Worm (Caenorhabditis elegans): ENCODE data around the gene C15F1.8.
"Not testable (repeated sequence)": the region's sequence is repeated elsewhere in the genome, so short reads cannot be mapped to it uniquely, and the experiment has no call there.

Gene C15F1.8

DNA sequence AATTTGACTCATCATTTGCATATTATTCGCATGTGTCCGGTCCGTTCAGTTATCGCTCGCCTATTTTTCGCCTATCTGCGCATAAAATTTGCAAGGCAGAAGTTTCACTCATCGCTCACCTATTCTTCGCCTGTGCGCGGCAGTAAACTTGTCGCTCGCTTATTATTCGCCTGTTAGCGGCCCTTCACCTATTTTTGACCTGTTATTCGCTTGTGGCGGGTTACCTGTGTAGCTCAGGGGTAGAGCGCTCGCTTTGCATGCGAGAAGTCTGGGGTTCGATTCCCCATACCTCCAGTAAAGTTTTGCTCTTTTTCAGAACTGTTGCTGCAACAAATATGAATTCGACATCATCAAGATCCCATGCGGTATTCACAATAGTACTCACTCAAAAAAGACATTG lies 23.8 kb upstream of the C15F1.8 start (continued):
- peak; percentile 75; the same call in 1 of the 2 replicates for TF ChIP-seq mxl-2 (GFP tag; conservative IDR thresholded peaks at IDR 0.05)
- peak; percentile 72 for TF ChIP-seq hmg-1.1 (GFP tag; IDR thresholded peaks at IDR 0.05)
- peak; percentile 49 for TF ChIP-seq mes-2 (tag; optimal IDR thresholded peaks at IDR 0.05; ENCODE audit: poor library complexity, severe bottlenecking)
- peak; percentile 9 for TF ChIP-seq gei-8 (GFP tag; optimal IDR thresholded peaks at IDR 0.05)
- TF ChIP-seq pha-4 (GFP tag; IDR thresholded peaks at IDR 0.05): peak; percentile 91
- TF ChIP-seq pha-4 (tag; optimal IDR thresholded peaks at IDR 0.05): not testable (repeated sequence)
- peak; percentile 30 for TF ChIP-seq hlh-11 (tag; optimal IDR thresholded peaks at IDR 0.05)
- peak; percentile 53; the same call in 1 of the 2 replicates for TF ChIP-seq set-16 (GFP tag; IDR thresholded peaks at IDR 0.05)
- TF ChIP-seq F44E2.7 (GFP tag; IDR thresholded peaks at IDR 0.05): peak; percentile 96
- TF ChIP-seq php-3 (GFP tag; IDR thresholded peaks at IDR 0.05): peak; percentile 70
- peak; percentile 78; the same call in 1 of the 2 replicates for TF ChIP-seq saeg-2 (GFP tag; IDR thresholded peaks at IDR 0.05)
- TF ChIP-seq Y48G9A.11 (GFP tag; IDR thresholded peaks at IDR 0.05): peak; percentile 89
- TF ChIP-seq arid-1 (GFP tag; conservative IDR thresholded peaks at IDR 0.05): peak; percentile 90
- TF ChIP-seq spr-3 (GFP tag; optimal IDR thresholded peaks at IDR 0.05): peak; percentile 67
- peak; percentile 83 for TF ChIP-seq daf-19 (GFP tag; conservative IDR thresholded peaks at IDR 0.05)
- TF ChIP-seq madf-9 (GFP tag; conservative IDR thresholded peaks at IDR 0.05): peak; percentile 86
- peak; percentile 62 for TF ChIP-seq dmd-6 (GFP tag; IDR thresholded peaks at IDR 0.05)

- TF ChIP-seq ces-1 (GFP tag; optimal IDR thresholded peaks at IDR 0.05) (peak; percentile 1), nhr-42 (GFP tag; IDR thresholded peaks at IDR 0.05) (no peak)
These were observed 18.0 kb upstream of the C15F1.8 start for ce11 chrII:6995583-6995982.

DNA sequence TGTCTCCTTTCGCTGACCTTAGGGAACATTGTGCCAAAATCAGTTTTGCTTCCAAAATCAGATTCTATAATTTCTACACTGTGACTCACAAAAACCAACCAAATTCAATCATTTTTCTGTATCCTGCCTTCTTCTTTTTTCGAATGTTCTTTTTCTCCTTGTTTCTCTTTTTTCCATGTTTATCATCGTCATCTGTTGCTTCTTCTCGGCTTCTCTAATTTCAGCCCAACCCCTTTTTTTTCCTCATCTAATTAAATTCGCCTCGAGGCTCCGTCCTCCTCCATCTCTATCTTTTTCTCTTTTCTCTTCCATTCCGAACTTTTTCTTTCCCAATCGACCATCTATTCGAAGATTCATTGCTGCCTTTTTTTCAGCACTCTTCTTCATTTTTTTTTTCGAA lies 17.0 kb upstream of the C15F1.8 start, which contains the start of gene unc-104:
Gene unc-104 (plus strand): TSS at position 311 of the 400 bp plus-strand sequence.
- TF ChIP-seq spr-1 (tag; optimal IDR thresholded peaks at IDR 0.05) (no peak), ces-1 (GFP tag; optimal IDR thresholded peaks at IDR 0.05) (peak; percentile 91), lin-15B (tag; optimal IDR thresholded peaks at IDR 0.05) (no peak), hlh-11 (tag; optimal IDR thresholded peaks at IDR 0.05) (no peak), hlh-30 (tag; optimal IDR thresholded peaks at IDR 0.05; ENCODE audit: insufficient read depth) (peak; percentile 14), unc-62 (GFP tag; optimal IDR thresholded peaks at IDR 0.05 in 1 of 2) (peak in 1 of 2 experiments; percentile 63), unc-62 (tag; optimal IDR thresholded peaks at IDR 0.05) (no peak), mep-1 (tag; optimal IDR thresholded peaks at IDR 0.05) (peak; percentile 24), rbr-2 (tag; optimal IDR thresholded peaks at IDR 0.05) (peak; percentile 29), nhr-41 (GFP tag; IDR thresholded peaks at IDR 0.05) (no peak), fkh-10 (GFP tag; optimal IDR thresholded peaks at IDR 0.05) (peak; percentile 34), ztf-7 (tag; optimal IDR thresholded peaks at IDR 0.05) (no peak), Y48G9A.11 (GFP tag; IDR thresholded peaks at IDR 0.05) (no peak), lsy-2 (tag; optimal IDR thresholded peaks at IDR 0.05) (peak in 1 of 2 experiments; percentile 32), cey-2 (tag; optimal IDR thresholded peaks at IDR 0.05; ENCODE audit: borderline replicate concordance, insufficient read depth) (no peak), ZK337.2 (GFP tag; IDR thresholded peaks at IDR 0.05) (no peak), lir-3 (tag; optimal IDR thresholded peaks at IDR 0.05) (no peak), dve-1 (tag; optimal IDR thresholded peaks at IDR 0.05; ENCODE audit: insufficient read depth) (no peak), nhr-111 (GFP tag; optimal IDR thresholded peaks at IDR 0.05) (no peak), pqm-1 (tag; optimal IDR thresholded peaks at IDR 0.05) (no peak)

ce11 chrII:6992949-6993348 lies 15.3 kb upstream of the C15F1.8 start:
- TF ChIP-seq saeg-2 (GFP tag; IDR thresholded peaks at IDR 0.05): no peak
- TF ChIP-seq hlh-11 (tag; optimal IDR thresholded peaks at IDR 0.05): peak; percentile 33
- TF ChIP-seq T26A8.4 (GFP tag; IDR thresholded peaks at IDR 0.05): no peak
- TF ChIP-seq mxl-3 (GFP tag; optimal IDR thresholded peaks at IDR 0.05): no peak
- peak; percentile 43 for TF ChIP-seq F37D6.2 (tag; optimal IDR thresholded peaks at IDR 0.05)
- TF ChIP-seq pqm-1 (tag; optimal IDR thresholded peaks at IDR 0.05): no peak
- no peak for TF ChIP-seq egl-43 (GFP tag; IDR thresholded peaks at IDR 0.05)
- no peak for TF ChIP-seq ZK546.5 (tag; optimal IDR thresholded peaks at IDR 0.05)
- no peak for TF ChIP-seq snpc-4 (tag; optimal IDR thresholded peaks at IDR 0.05)
- no peak for TF ChIP-seq daf-16 (GFP tag; optimal IDR thresholded peaks at IDR 0.05)
- TF ChIP-seq daf-16 (tag; optimal IDR thresholded peaks at IDR 0.05): no peak
- TF ChIP-seq dpl-1 (GFP tag; optimal IDR thresholded peaks at IDR 0.05): peak; percentile 5
- TF ChIP-seq spr-3 (GFP tag; optimal IDR thresholded peaks at IDR 0.05): no peak
- TF ChIP-seq mdt-29 (GFP tag; IDR thresholded peaks at IDR 0.05): no peak
- TF ChIP-seq nhr-48 (tag; optimal IDR thresholded peaks at IDR 0.05): no peak
